Worm (Caenorhabditis elegans) whole organism, late embryonic: Measurements from ENCODE around the gene irk-3.

Source experiments
- ahr-1 ChIP-seq: sonication (generic microtip); optimal IDR thresholded peaks from 2 replicates; lab custom pipeline; 2016; ENCODE audit warnings: missing genetic modification characterization, missing compliant biosample characterization
- ceh-18 ChIP-seq: sonication (generic microtip); optimal IDR thresholded peaks from 2 replicates; lab custom pipeline; 2016; ENCODE audit warnings: missing genetic modification characterization, missing compliant biosample characterization
- ceh-30 ChIP-seq: fragments of 150-350 bp; optimal IDR thresholded peaks from 2 replicates; lab custom pipeline; 2014; ENCODE audit warnings: missing biosample characterization, missing genetic modification characterization
- eyg-1 ChIP-seq: sonication (generic microtip); optimal IDR thresholded peaks from 2 replicates; lab custom pipeline; 2016; ENCODE audit warnings: missing genotype, missing genetic modification characterization, missing compliant biosample characterization
- pqm-1 ChIP-seq: sonication (generic microtip); optimal IDR thresholded peaks from 2 replicates; lab custom pipeline; 2016; ENCODE audit warnings: missing genetic modification characterization, missing compliant biosample characterization

- no peak for TF ChIP-seq ceh-18 (tag; lab: Kevin White, UChicago)
- no peak for TF ChIP-seq ceh-30
- no peak for TF ChIP-seq ahr-1 (tag; lab: Kevin White, UChicago)
- no peak for TF ChIP-seq pqm-1 (tag; lab: Kevin White, UChicago)
- TF ChIP-seq eyg-1 (tag; lab: Kevin White, UChicago) = no peak
Measured at ce11 chrX:14322793-14323192, 47.4 kb downstream of the irk-3 start.
